Worm (Caenorhabditis elegans) whole organism, young adult: Measurements from ENCODE around the gene F40C5.1.

ENCODE experiments used
- Y53G8AR.9 ChIP-seq: fragments of 200-800 bp; sonication (Bioruptor generic); conservative IDR thresholded peaks from 2 replicates; pipeline ENCODE4 v1.3.6; 2022; ENCODE audit warnings: missing genetic modification reagents, missing genetic modification characterization, missing compliant biosample characterization
- ama-1 ChIP-seq, 3 experiments: fragments of 150-350 bp in 1 of 3; sonication (generic microtip) in 2 of 3; optimal IDR thresholded peaks; 2 replicates each; lab custom pipeline; 2014 to 2018; ENCODE audit warnings: missing biosample characterization in 2 of 3, missing genetic modification characterization in 2 of 3, missing genetic modification reagents in 2 of 3
- ceh-27 ChIP-seq: fragments of 200-800 bp; sonication (Bioruptor generic); optimal IDR thresholded peaks from 2 replicates; lab custom pipeline; 2018; ENCODE audit warnings: mild to moderate bottlenecking, missing genetic modification characterization, moderate library complexity, missing compliant biosample characterization
- chd-7 ChIP-seq: sonication (generic microtip); optimal IDR thresholded peaks from 2 replicates; lab custom pipeline; 2016; ENCODE audit warnings: mild to moderate bottlenecking, missing genetic modification characterization, moderate library complexity, missing compliant biosample characterization
- dpl-1 ChIP-seq: fragments of 150-350 bp; optimal IDR thresholded peaks from 2 replicates; lab custom pipeline; 2014; ENCODE audit warnings: missing biosample characterization, missing genetic modification reagents, missing genetic modification characterization
- efl-1 ChIP-seq: fragments of 150-350 bp; optimal IDR thresholded peaks from 2 replicates; lab custom pipeline; 2014; ENCODE audit warnings: missing biosample characterization, missing genetic modification reagents, missing genetic modification characterization
- hsf-1 ChIP-seq: fragments of 200-800 bp; sonication (Bioruptor generic); IDR thresholded peaks from 2 replicates; pipeline ENCODE4 v1.3.6; 2022; ENCODE audit warnings: missing genetic modification reagents, missing genetic modification characterization, missing compliant biosample characterization
- unc-130 ChIP-seq: sonication (generic microtip); optimal IDR thresholded peaks from 2 replicates; lab custom pipeline; 2016; ENCODE audit warnings: missing genetic modification reagents, missing genetic modification characterization, missing compliant biosample characterization
- unc-62 ChIP-seq: fragments of 150-350 bp; optimal IDR thresholded peaks from 2 replicates; lab custom pipeline; 2014; ENCODE audit warnings: missing biosample characterization, missing genetic modification reagents, missing genetic modification characterization
- ztf-26 ChIP-seq: sonication (generic microtip); optimal IDR thresholded peaks from 2 replicates; lab custom pipeline; 2017; ENCODE audit warnings: missing genetic modification characterization, missing compliant biosample characterization

ce11 chrV:3580385-3580784, 7.9 kb downstream of the F40C5.1 start:
- TF ChIP-seq unc-62 (GFP tag; lab: Kevin White, UChicago), result no peak
- TF ChIP-seq unc-130 (GFP tag; lab: Kevin White, UChicago), result no peak
- TF ChIP-seq dpl-1 (GFP tag; lab: Kevin White, UChicago), result no peak
- no peak for TF ChIP-seq efl-1 (GFP tag; lab: Kevin White, UChicago)
- TF ChIP-seq hsf-1 (GFP tag; lab: Robert Waterston, UW), result no peak
- no peak for TF ChIP-seq ztf-26 (tag; lab: Kevin White, UChicago)
- no peak for TF ChIP-seq ama-1 (optimal IDR thresholded peaks at IDR 0.05; lab: Kevin White, UChicago)
- TF ChIP-seq ama-1 (GFP tag; optimal IDR thresholded peaks at IDR 0.05; lab: Kevin White, UChicago), result no peak
- no peak for TF ChIP-seq Y53G8AR.9 (GFP tag; lab: Robert Waterston, UW)
- no peak for TF ChIP-seq ceh-27 (GFP tag; lab: Kevin White, UChicago)
- TF ChIP-seq chd-7 (tag; lab: Kevin White, UChicago), result no peak
